Worm (Caenorhabditis elegans) whole organism, young adult: ENCODE results near the gene D1044.4.

Source experiments
- F22D6.2 ChIP-seq: sonication (generic microtip); optimal IDR thresholded peaks from 2 replicates; lab custom pipeline; 2016; ENCODE audit warnings: mild to moderate bottlenecking, missing genetic modification characterization, missing compliant biosample characterization
- F37B4.10 ChIP-seq: fragments of 200-800 bp; sonication (Bioruptor generic); IDR thresholded peaks from 2 replicates; pipeline ENCODE4 v1.3.6; 2022; ENCODE audit warnings: missing genetic modification characterization, missing compliant biosample characterization
- F39B2.1 ChIP-seq: fragments of 200-800 bp; sonication (Bioruptor generic); IDR thresholded peaks from 2 replicates; pipeline ENCODE4 v1.3.6; 2022; ENCODE audit warnings: missing genetic modification reagents, missing genetic modification characterization, missing compliant biosample characterization
- F57A8.1 ChIP-seq: fragments of 200-800 bp; sonication (Bioruptor generic); optimal IDR thresholded peaks from 2 replicates; lab custom pipeline; 2018; ENCODE audit warnings: mild to moderate bottlenecking, missing genetic modification characterization, moderate library complexity, missing compliant biosample characterization
- T07F8.4 ChIP-seq: sonication (generic microtip); optimal IDR thresholded peaks from 2 replicates; lab custom pipeline; 2016; ENCODE audit warnings: mild to moderate bottlenecking, missing genetic modification characterization, moderate library complexity, missing compliant biosample characterization
- T26A5.8 ChIP-seq: sonication (generic microtip); optimal IDR thresholded peaks from 2 replicates; lab custom pipeline; 2016; ENCODE audit warnings: missing genetic modification characterization, missing compliant biosample characterization
- Y79H2A.3 ChIP-seq: fragments of 200-800 bp; sonication (Bioruptor generic); conservative IDR thresholded peaks from 2 replicates; pipeline ENCODE4 v1.3.6; 2022; ENCODE audit warnings: missing genetic modification reagents, missing genetic modification characterization, missing compliant biosample characterization
- akir-1 ChIP-seq: fragments of 200-800 bp; sonication (Bioruptor generic); optimal IDR thresholded peaks from 2 replicates; lab custom pipeline; 2018; ENCODE audit warnings: mild to moderate bottlenecking, missing genetic modification characterization, moderate library complexity, missing compliant biosample characterization
- atf-7 ChIP-seq: sonication (generic microtip); optimal IDR thresholded peaks from 2 replicates; lab custom pipeline; 2017; ENCODE audit warnings: mild to moderate bottlenecking, missing genetic modification characterization, missing compliant biosample characterization
- attf-6 ChIP-seq: fragments of 200-800 bp; sonication (Bioruptor generic); IDR thresholded peaks from 2 replicates; pipeline ENCODE4 v1.3.6; 2022; ENCODE audit warnings: missing genetic modification reagents, missing genetic modification characterization, missing compliant biosample characterization
- bed-1 ChIP-seq: fragments of 200-800 bp; sonication (Bioruptor generic); IDR thresholded peaks from 2 replicates; pipeline ENCODE4 v1.3.6; 2022; ENCODE audit warnings: missing genetic modification reagents, missing genetic modification characterization, missing compliant biosample characterization
- ccch-3 ChIP-seq: fragments of 200-800 bp; sonication (Bioruptor generic); optimal IDR thresholded peaks from 2 replicates; lab custom pipeline; 2018; ENCODE audit warnings: mild to moderate bottlenecking, missing genetic modification characterization, missing compliant biosample characterization
- cebp-2 ChIP-seq: fragments of 200-800 bp; sonication (Bioruptor generic); IDR thresholded peaks from 2 replicates; pipeline ENCODE4 v1.3.6; 2022; ENCODE audit warnings: missing genetic modification characterization, missing compliant biosample characterization
- ceh-40 ChIP-seq: fragments of 200-800 bp; sonication (Bioruptor generic); IDR thresholded peaks from 2 replicates; pipeline ENCODE4 v1.3.6; 2022; ENCODE audit warnings: missing genetic modification characterization, missing compliant biosample characterization
- ceh-58 ChIP-seq: fragments of 200-800 bp; sonication (Bioruptor generic); IDR thresholded peaks from 2 replicates; pipeline ENCODE4 v1.3.6; 2022; ENCODE audit warnings: missing genetic modification characterization, missing compliant biosample characterization
- ceh-79 ChIP-seq: sonication (generic microtip); optimal IDR thresholded peaks from 2 replicates; lab custom pipeline; 2017; ENCODE audit warnings: mild to moderate bottlenecking, missing genetic modification characterization, missing compliant biosample characterization
- chd-7 ChIP-seq: sonication (generic microtip); optimal IDR thresholded peaks from 2 replicates; lab custom pipeline; 2016; ENCODE audit warnings: mild to moderate bottlenecking, missing genetic modification characterization, moderate library complexity, missing compliant biosample characterization
- die-1 ChIP-seq: sonication (generic microtip); optimal IDR thresholded peaks from 2 replicates; lab custom pipeline; 2016; ENCODE audit warnings: missing genotype, mild to moderate bottlenecking, missing genetic modification characterization, missing compliant biosample characterization
- efl-1 ChIP-seq: fragments of 150-350 bp; optimal IDR thresholded peaks from 2 replicates; lab custom pipeline; 2014; ENCODE audit warnings: missing biosample characterization, missing genetic modification reagents, missing genetic modification characterization
- egrh-3 ChIP-seq: fragments of 200-800 bp; sonication (Bioruptor generic); IDR thresholded peaks from 2 replicates; pipeline ENCODE4 v1.3.6; 2022; ENCODE audit warnings: missing genetic modification reagents, missing genetic modification characterization, missing compliant biosample characterization
- ekl-4 ChIP-seq: fragments of 200-800 bp; sonication (Bioruptor generic); IDR thresholded peaks from 2 replicates; pipeline ENCODE4 v1.3.6; 2022; ENCODE audit warnings: missing genetic modification reagents, missing genetic modification characterization, missing compliant biosample characterization
- gei-17 ChIP-seq: fragments of 200-800 bp; sonication (Bioruptor generic); optimal IDR thresholded peaks from 2 replicates; lab custom pipeline; 2018; ENCODE audit warnings: mild to moderate bottlenecking, missing genetic modification characterization, missing compliant biosample characterization
- him-1 ChIP-seq: sonication (generic microtip); optimal IDR thresholded peaks from 2 replicates; lab custom pipeline; 2016; ENCODE audit warnings: missing genotype, missing genetic modification reagents, missing genetic modification characterization, missing compliant biosample characterization
- hmg-1.2 ChIP-seq: fragments of 200-800 bp; sonication (Bioruptor generic); IDR thresholded peaks from 2 replicates; pipeline ENCODE4 v1.3.6; 2022; ENCODE audit warnings: missing genetic modification reagents, missing genetic modification characterization, missing compliant biosample characterization
- hmg-20 ChIP-seq: fragments of 200-800 bp; sonication (Bioruptor generic); IDR thresholded peaks from 2 replicates; pipeline ENCODE4 v1.3.6; 2022; ENCODE audit warnings: missing genetic modification reagents, missing genetic modification characterization, missing compliant biosample characterization
- lin-35 ChIP-seq, 3 experiments: fragments of 150-350 bp in 2 of 3; sonication (generic microtip) in 1 of 3; optimal IDR thresholded peaks; 2 replicates each; lab custom pipeline; 2014 to 2018; ENCODE audit warnings: missing biosample characterization in 3 of 3, missing genetic modification characterization in 3 of 3, missing genetic modification reagents in 3 of 3
- lin-54 ChIP-seq: fragments of 200-800 bp; sonication (Bioruptor generic); optimal IDR thresholded peaks from 2 replicates; lab custom pipeline; 2018; ENCODE audit warnings: mild to moderate bottlenecking, missing genetic modification characterization, missing compliant biosample characterization
- lsy-27 ChIP-seq: sonication (generic microtip); optimal IDR thresholded peaks from 2 replicates; lab custom pipeline; 2017; ENCODE audit warnings: missing genetic modification characterization, mild to moderate bottlenecking, missing compliant biosample characterization, antibody characterized with exemption, missing genotype, borderline replicate concordance; ENCODE audit not compliant: insufficient read depth
- madf-10 ChIP-seq: sonication (generic microtip); optimal IDR thresholded peaks from 2 replicates; lab custom pipeline; 2016; ENCODE audit warnings: mild to moderate bottlenecking, missing genetic modification characterization, missing compliant biosample characterization
- madf-6 ChIP-seq: fragments of 200-800 bp; sonication (Bioruptor generic); IDR thresholded peaks from 2 replicates; pipeline ENCODE4 v1.3.6; 2022; ENCODE audit warnings: missing genetic modification reagents, missing genetic modification characterization, missing compliant biosample characterization
- madf-8 ChIP-seq: fragments of 200-800 bp; sonication (Bioruptor generic); conservative IDR thresholded peaks from 2 replicates; pipeline ENCODE4 v1.3.6; 2022; ENCODE audit warnings: missing genetic modification reagents, missing genetic modification characterization, missing compliant biosample characterization
- mcd-1 ChIP-seq: fragments of 200-800 bp; sonication (Bioruptor generic); IDR thresholded peaks from 2 replicates; pipeline ENCODE4 v1.3.6; 2022; ENCODE audit warnings: missing genetic modification reagents, missing genetic modification characterization, missing compliant biosample characterization
- mel-28 ChIP-seq: sonication (generic microtip); optimal IDR thresholded peaks from 2 replicates; lab custom pipeline; 2016; ENCODE audit warnings: borderline replicate concordance, mild to moderate bottlenecking, missing genetic modification characterization, missing compliant biosample characterization
- nfya-1 ChIP-seq: sonication (generic microtip); optimal IDR thresholded peaks from 2 replicates; lab custom pipeline; 2017; ENCODE audit warnings: antibody characterized with exemption, missing compliant biosample characterization, missing genetic modification characterization, borderline replicate concordance; ENCODE audit not compliant: insufficient read depth
- nfya-2 ChIP-seq: fragments of 200-800 bp; sonication (Bioruptor generic); IDR thresholded peaks from 2 replicates; pipeline ENCODE4 v1.3.6; 2022; ENCODE audit warnings: missing genetic modification reagents, missing genetic modification characterization, missing compliant biosample characterization
- nfyb-1 ChIP-seq: fragments of 200-800 bp; sonication (Bioruptor generic); IDR thresholded peaks from 2 replicates; pipeline ENCODE4 v1.3.6; 2022; ENCODE audit warnings: missing genetic modification reagents, missing genetic modification characterization, missing compliant biosample characterization
- nhr-120 ChIP-seq: fragments of 200-800 bp; sonication (Bioruptor generic); IDR thresholded peaks from 2 replicates; pipeline ENCODE4 v1.3.6; 2022; ENCODE audit warnings: missing genetic modification characterization, missing compliant biosample characterization
- nhr-80 ChIP-seq: sonication (generic microtip); optimal IDR thresholded peaks from 2 replicates; lab custom pipeline; 2016; ENCODE audit warnings: missing genetic modification characterization, missing compliant biosample characterization
- rcor-1 ChIP-seq: fragments of 200-800 bp; sonication (Bioruptor generic); IDR thresholded peaks from 2 replicates; pipeline ENCODE4 v1.3.6; 2022; ENCODE audit warnings: missing genetic modification reagents, missing genetic modification characterization, missing compliant biosample characterization
- snpc-1.1 ChIP-seq: sonication (generic microtip); optimal IDR thresholded peaks from 2 replicates; lab custom pipeline; 2017; ENCODE audit warnings: missing genetic modification characterization, mild to moderate bottlenecking, missing compliant biosample characterization, antibody characterized with exemption, moderate library complexity, missing genotype, missing genetic modification reagents; ENCODE audit not compliant: insufficient read depth
- snpc-3.4 ChIP-seq: sonication (generic microtip); optimal IDR thresholded peaks from 2 replicates; lab custom pipeline; 2017; ENCODE audit warnings: missing genetic modification characterization, mild to moderate bottlenecking, missing compliant biosample characterization, antibody characterized with exemption, moderate library complexity, missing genotype, missing genetic modification reagents
- tbx-9 ChIP-seq: sonication (generic microtip); optimal IDR thresholded peaks from 2 replicates; lab custom pipeline; 2016; ENCODE audit warnings: borderline replicate concordance, missing genetic modification characterization, inconsistent platforms, missing compliant biosample characterization
- unc-62 ChIP-seq: fragments of 150-350 bp; optimal IDR thresholded peaks from 2 replicates; lab custom pipeline; 2014; ENCODE audit warnings: missing biosample characterization, missing genetic modification reagents, missing genetic modification characterization
- xnd-1 ChIP-seq: sonication (generic microtip); optimal IDR thresholded peaks from 2 replicates; lab custom pipeline; 2016; ENCODE audit warnings: missing genotype, missing genetic modification reagents, missing genetic modification characterization, missing compliant biosample characterization
- ztf-18 ChIP-seq: sonication (generic microtip); optimal IDR thresholded peaks from 2 replicates; lab custom pipeline; 2016; ENCODE audit warnings: missing genotype, mild to moderate bottlenecking, missing genetic modification characterization, missing compliant biosample characterization
- ztf-25 ChIP-seq: fragments of 200-800 bp; sonication (Bioruptor generic); IDR thresholded peaks from 2 replicates; pipeline ENCODE4 v1.3.6; 2022; ENCODE audit warnings: missing genetic modification reagents, missing genetic modification characterization, missing compliant biosample characterization
- ztf-3 ChIP-seq: fragments of 200-800 bp; sonication (Bioruptor generic); optimal IDR thresholded peaks from 2 replicates; lab custom pipeline; 2018; ENCODE audit warnings: mild to moderate bottlenecking, missing genetic modification characterization, missing compliant biosample characterization
- ztf-6 ChIP-seq: fragments of 200-800 bp; sonication (Bioruptor generic); IDR thresholded peaks from 2 replicates; pipeline ENCODE4 v1.3.6; 2022; ENCODE audit warnings: missing genetic modification reagents, missing genetic modification characterization, missing compliant biosample characterization

Gene D1044.4

DNA sequence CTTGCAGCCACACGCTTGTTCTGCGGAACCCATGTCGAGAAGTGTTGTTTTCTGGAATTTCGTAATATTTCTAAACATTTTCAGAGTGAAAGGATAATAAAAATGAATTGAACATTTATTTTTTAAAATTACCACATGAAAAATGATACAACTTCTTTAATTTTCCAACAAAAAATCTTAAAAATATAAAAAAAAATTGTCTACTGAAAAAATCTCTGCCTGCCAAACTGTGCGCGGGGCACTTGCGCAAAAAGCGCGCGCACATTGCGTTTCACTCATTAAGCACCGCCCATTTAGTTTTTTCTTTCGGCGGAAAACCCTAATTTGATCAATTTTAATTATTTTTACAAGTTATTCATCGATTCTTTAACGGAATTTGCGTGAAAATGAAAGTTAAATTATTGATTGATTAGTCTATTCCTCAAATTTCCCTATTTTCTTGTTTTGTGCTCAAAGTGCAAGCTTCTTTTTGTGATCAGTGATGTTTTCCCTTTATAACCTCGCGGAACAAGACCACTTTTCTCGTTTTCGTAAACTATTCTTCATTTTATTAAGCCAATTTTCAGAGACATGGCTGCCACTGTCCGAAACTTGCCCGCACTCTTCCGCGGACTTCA is 33.2 kb upstream of the D1044.4 start, which contains the start of the genes nmad-1 and hach-1 (continued):
- TF ChIP-seq lsy-27: no peak
- TF ChIP-seq nfya-1: no peak
- TF ChIP-seq nhr-80 (tag; lab: Kevin White, UChicago): peak; percentile 24
- TF ChIP-seq nfya-2 (GFP tag; lab: Robert Waterston, UW): no peak
- peak; percentile 58 for TF ChIP-seq hmg-1.2 (GFP tag; lab: Robert Waterston, UW)
- no peak for TF ChIP-seq F39B2.1 (GFP tag; lab: Robert Waterston, UW)
- TF ChIP-seq madf-8 (GFP tag; lab: Robert Waterston, UW): peak; percentile 37; the same call in 1 of the 2 replicates
- TF ChIP-seq madf-6 (GFP tag; lab: Robert Waterston, UW): peak; percentile 89
- no peak for TF ChIP-seq ztf-3 (GFP tag; lab: Kevin White, UChicago)
- no peak for TF ChIP-seq T26A5.8 (tag; lab: Kevin White, UChicago)
- TF ChIP-seq snpc-3.4: peak; percentile 88
- no peak for TF ChIP-seq chd-7 (tag; lab: Kevin White, UChicago)
- TF ChIP-seq T07F8.4: no peak
- TF ChIP-seq nfyb-1 (GFP tag; lab: Robert Waterston, UW): peak; percentile 77; the same call in 1 of the 2 replicates
- peak; percentile 81 for TF ChIP-seq lin-54
- no peak for TF ChIP-seq ccch-3 (GFP tag; lab: Kevin White, UChicago)
- TF ChIP-seq xnd-1 (tag; lab: Kevin White, UChicago): peak; percentile 27
- TF ChIP-seq F57A8.1 (GFP tag; lab: Kevin White, UChicago): no peak
- no peak for TF ChIP-seq tbx-9
- no peak for TF ChIP-seq nhr-120 (GFP tag; lab: Robert Waterston, UW)
- TF ChIP-seq Y79H2A.3 (GFP tag; lab: Robert Waterston, UW): no peak
- TF ChIP-seq madf-10: peak; percentile 43
- no peak for TF ChIP-seq cebp-2
- peak; percentile 58 for TF ChIP-seq rcor-1 (GFP tag; lab: Robert Waterston, UW)
- no peak for TF ChIP-seq unc-62 (GFP tag; lab: Kevin White, UChicago)
- peak in 2 of 3 experiments; percentile 60 to 75 for TF ChIP-seq lin-35 (GFP tag; optimal IDR thresholded peaks at IDR 0.05; lab: Kevin White, UChicago)
- TF ChIP-seq ekl-4 (GFP tag; lab: Robert Waterston, UW): peak; percentile 90
- TF ChIP-seq attf-6 (GFP tag; lab: Robert Waterston, UW): no peak
- TF ChIP-seq egrh-3 (GFP tag; lab: Robert Waterston, UW): peak; percentile 32; the same call in 1 of the 2 replicates
- TF ChIP-seq die-1 (tag; lab: Kevin White, UChicago): peak; percentile 55
- peak; percentile 74 for TF ChIP-seq mcd-1 (GFP tag; lab: Robert Waterston, UW)
- TF ChIP-seq mel-28: no peak
- TF ChIP-seq F22D6.2 (tag; lab: Kevin White, UChicago): peak; percentile 6
- TF ChIP-seq ztf-18 (tag; lab: Kevin White, UChicago): peak; percentile 42
- no peak for TF ChIP-seq gei-17 (GFP tag; lab: Kevin White, UChicago)
- TF ChIP-seq him-1: peak; percentile 5
- TF ChIP-seq ceh-79 (tag; lab: Kevin White, UChicago): no peak
- TF ChIP-seq ztf-6 (GFP tag; lab: Robert Waterston, UW): no peak
- TF ChIP-seq snpc-1.1: peak; percentile 71
- no peak for TF ChIP-seq bed-1 (GFP tag; lab: Robert Waterston, UW)
- no peak for TF ChIP-seq ceh-40 (GFP tag; lab: Robert Waterston, UW)
- TF ChIP-seq atf-7 (tag; lab: Kevin White, UChicago): no peak
- TF ChIP-seq hmg-20 (GFP tag; lab: Robert Waterston, UW): no peak
- no peak for TF ChIP-seq ceh-58 (GFP tag; lab: Robert Waterston, UW)
- TF ChIP-seq efl-1: peak; percentile 36
- TF ChIP-seq F37B4.10: no peak
- TF ChIP-seq ztf-25 (GFP tag; lab: Robert Waterston, UW): 0 out of 2 replicates have a peak, but pooled peaks have one; percentile 12
- TF ChIP-seq akir-1: no peak
